Fruit fly (Drosophila melanogaster) whole organism, embryonic: ENCODE data around the gene CG3862.

Experiments used
- Atf-2 ChIP-seq: fragments of 200-800 bp; sonication (Bioruptor generic); optimal IDR thresholded peaks from 2 replicates; lab custom pipeline; 2016; ENCODE audit warnings: missing biosample characterization, missing genetic modification characterization
- Bteb2 ChIP-seq: fragments of 200-800 bp; sonication (Bioruptor generic); optimal IDR thresholded peaks from 2 replicates; lab custom pipeline; 2016; ENCODE audit warnings: missing biosample characterization, missing genetic modification characterization
- CG10565 ChIP-seq: fragments of 200-800 bp; sonication (Bioruptor generic); optimal IDR thresholded peaks from 3 replicates; lab custom pipeline; 2016; ENCODE audit warnings: missing biosample characterization, mild to moderate bottlenecking, missing genetic modification characterization
- CG10979 ChIP-seq: fragments of 200-800 bp; sonication (Bioruptor generic); optimal IDR thresholded peaks from 2 replicates; lab custom pipeline; 2018; ENCODE audit warnings: missing biosample characterization, mild to moderate bottlenecking, missing genetic modification characterization, moderate library complexity
- CG11398 ChIP-seq: fragments of 200-800 bp; sonication (Bioruptor generic); optimal IDR thresholded peaks from 2 replicates; lab custom pipeline; 2016; ENCODE audit warnings: missing biosample characterization, missing genetic modification characterization
- CG14710 ChIP-seq: fragments of 200-800 bp; sonication (Bioruptor generic); optimal IDR thresholded peaks from 3 replicates; lab custom pipeline; 2019; ENCODE audit warnings: missing biosample characterization, mild to moderate bottlenecking, missing genetic modification characterization, moderate library complexity
- CG17186 ChIP-seq: fragments of 200-800 bp; sonication (Bioruptor generic); optimal IDR thresholded peaks from 3 replicates; lab custom pipeline; 2017; ENCODE audit warnings: missing biosample characterization, missing genetic modification reagents, missing genetic modification characterization
- CG18476 ChIP-seq: fragments of 200-800 bp; sonication (Bioruptor generic); optimal IDR thresholded peaks from 2 replicates; lab custom pipeline; 2016; ENCODE audit warnings: missing biosample characterization, mild to moderate bottlenecking, missing genetic modification characterization
- CG2199 ChIP-seq: fragments of 200-800 bp; sonication (Bioruptor generic); IDR thresholded peaks from 3 replicates; pipeline ENCODE4 v1.3.6; 2022; ENCODE audit warnings: missing biosample characterization, missing genetic modification characterization
- CG2678 ChIP-seq: fragments of 200-800 bp; sonication (Bioruptor generic); optimal IDR thresholded peaks from 3 replicates; lab custom pipeline; 2019; ENCODE audit warnings: missing biosample characterization, mild to moderate bottlenecking, missing genetic modification characterization, moderate library complexity
- CG30020 ChIP-seq: fragments of 200-800 bp; optimal IDR thresholded peaks from 2 replicates; lab custom pipeline; 2019; ENCODE audit warnings: missing biosample characterization, mild to moderate bottlenecking, missing genetic modification characterization, moderate library complexity
- CG3838 ChIP-seq: fragments of 200-800 bp; sonication (Bioruptor generic); optimal IDR thresholded peaks from 3 replicates; lab custom pipeline; 2016; ENCODE audit warnings: missing biosample characterization, missing genetic modification characterization
- CG3995 ChIP-seq: fragments of 200-800 bp; sonication (Bioruptor generic); optimal IDR thresholded peaks from 3 replicates; lab custom pipeline; 2016; ENCODE audit warnings: missing biosample characterization, missing genetic modification characterization
- CG4282 ChIP-seq: fragments of 200-800 bp; sonication (Bioruptor generic); optimal IDR thresholded peaks from 2 replicates; lab custom pipeline; 2016; ENCODE audit warnings: missing biosample characterization, missing genetic modification characterization
- CG6254 ChIP-seq: fragments of 200-800 bp; sonication (Bioruptor generic); optimal IDR thresholded peaks from 3 replicates; lab custom pipeline; 2017; ENCODE audit warnings: mild to moderate bottlenecking, missing biosample characterization, missing genetic modification reagents, missing genetic modification characterization
- CG6654 ChIP-seq: fragments of 200-800 bp; sonication (Bioruptor generic); optimal IDR thresholded peaks from 2 replicates; lab custom pipeline; 2017; ENCODE audit warnings: missing biosample characterization, mild to moderate bottlenecking, missing genetic modification characterization
- CG7271 ChIP-seq: fragments of 200-800 bp; sonication (Bioruptor generic); optimal IDR thresholded peaks from 2 replicates; lab custom pipeline; 2018; ENCODE audit warnings: missing biosample characterization, mild to moderate bottlenecking, missing genetic modification characterization, moderate library complexity
- Dfd ChIP-seq, 2 experiments: fragments of >200 bp; optimal IDR thresholded peaks; 2 replicates each; lab custom pipeline; 2017; ENCODE audit warnings: missing biosample characterization in 2 of 2, missing genetic modification characterization in 2 of 2
- Dip2 ChIP-seq: fragments of 200-800 bp; sonication (Bioruptor generic); IDR thresholded peaks from 2 replicates; pipeline ENCODE4 v1.3.6; 2022; ENCODE audit warnings: missing biosample characterization, missing genetic modification characterization
- Dref ChIP-seq: fragments of 200-800 bp; sonication (Bioruptor generic); IDR thresholded peaks from 2 replicates; pipeline ENCODE4 v1.3.6; 2022; ENCODE audit warnings: missing biosample characterization, missing genetic modification characterization
- Ets97D ChIP-seq: fragments of 200-800 bp; sonication (Bioruptor generic); optimal IDR thresholded peaks from 3 replicates; lab custom pipeline; 2016; ENCODE audit warnings: missing biosample characterization, missing genetic modification characterization
- HHEX ChIP-seq: fragments of 200-800 bp; sonication (Bioruptor generic); optimal IDR thresholded peaks from 3 replicates; lab custom pipeline; 2017; ENCODE audit warnings: missing biosample characterization, mild to moderate bottlenecking, missing genetic modification characterization, missing genetic modification reagents
- Max ChIP-seq: fragments of 200-800 bp; sonication (Bioruptor generic); optimal IDR thresholded peaks from 2 replicates; lab custom pipeline; 2016; ENCODE audit warnings: missing biosample characterization, mild to moderate bottlenecking, missing genetic modification characterization
- Myb ChIP-seq: fragments of 200-800 bp; sonication (Bioruptor generic); optimal IDR thresholded peaks from 2 replicates; lab custom pipeline; 2016; ENCODE audit warnings: missing biosample characterization, missing genetic modification characterization
- Stat92E ChIP-seq, 3 experiments: fragments of >200 bp in 2 of 3; fragments of 200-800 bp in 1 of 3; sonication (Bioruptor generic) in 1 of 3; optimal IDR thresholded peaks; 2 replicates each; lab custom pipeline; 2017 to 2019; ENCODE audit warnings: missing biosample characterization in 3 of 3, missing genetic modification characterization in 3 of 3, mild to moderate bottlenecking in 1 of 3, moderate library complexity in 1 of 3
- Xrp1 ChIP-seq: fragments of 200-800 bp; sonication (Bioruptor generic); IDR thresholded peaks from 2 replicates; pipeline ENCODE4 v1.3.6; 2022; ENCODE audit warnings: missing biosample characterization, missing genetic modification characterization
- bigmax ChIP-seq: fragments of 200-800 bp; sonication (Bioruptor generic); optimal IDR thresholded peaks from 2 replicates; lab custom pipeline; 2018; ENCODE audit warnings: missing biosample characterization, mild to moderate bottlenecking, missing genetic modification characterization
- cato ChIP-seq: fragments of 200-800 bp; sonication (Bioruptor generic); optimal IDR thresholded peaks from 2 replicates; lab custom pipeline; 2016; ENCODE audit warnings: missing biosample characterization, missing genetic modification characterization, borderline replicate concordance
- dmrt11E ChIP-seq: fragments of 200-800 bp; sonication (Bioruptor generic); optimal IDR thresholded peaks from 3 replicates; lab custom pipeline; 2018; ENCODE audit warnings: missing biosample characterization, mild to moderate bottlenecking, missing genetic modification characterization, moderate library complexity
- dpn ChIP-seq, 2 experiments: fragments of 200-800 bp; sonication (Bioruptor generic); optimal IDR thresholded peaks; 3 replicates each; lab custom pipeline; 2016; ENCODE audit warnings: missing biosample characterization in 2 of 2, missing genetic modification characterization in 2 of 2
- esg ChIP-seq: fragments of 200-800 bp; sonication (Bioruptor generic); conservative IDR thresholded peaks from 2 replicates; pipeline ENCODE4 v1.3.6; 2022; ENCODE audit warnings: missing biosample characterization, missing genetic modification characterization
- fd3F ChIP-seq: fragments of 200-800 bp; sonication (Bioruptor generic); optimal IDR thresholded peaks from 2 replicates; lab custom pipeline; 2018; ENCODE audit warnings: missing biosample characterization, mild to moderate bottlenecking, missing genetic modification characterization, moderate library complexity
- fd96Cb ChIP-seq: fragments of 200-800 bp; sonication (Bioruptor generic); optimal IDR thresholded peaks from 2 replicates; lab custom pipeline; 2018; ENCODE audit warnings: missing biosample characterization, mild to moderate bottlenecking, missing genetic modification characterization, moderate library complexity
- ftz-f1 ChIP-seq: fragments of 200-800 bp; sonication (Bioruptor generic); optimal IDR thresholded peaks from 2 replicates; lab custom pipeline; 2016; ENCODE audit warnings: missing biosample characterization, missing genetic modification characterization
- fu2 ChIP-seq: fragments of 200-800 bp; sonication (Bioruptor generic); optimal IDR thresholded peaks from 2 replicates; lab custom pipeline; 2016; ENCODE audit warnings: missing biosample characterization, missing genetic modification characterization
- lmd ChIP-seq: fragments of 200-800 bp; sonication (Bioruptor generic); IDR thresholded peaks from 2 replicates; pipeline ENCODE4 v1.3.6; 2022; ENCODE audit warnings: missing biosample characterization, missing genetic modification characterization
- luna ChIP-seq: fragments of 200-800 bp; sonication (Bioruptor generic); optimal IDR thresholded peaks from 2 replicates; lab custom pipeline; 2016; ENCODE audit warnings: missing biosample characterization, missing genetic modification characterization
- nom ChIP-seq: fragments of 200-800 bp; sonication (Bioruptor generic); optimal IDR thresholded peaks from 2 replicates; lab custom pipeline; 2017; ENCODE audit warnings: missing biosample characterization, missing genetic modification characterization, mild to moderate bottlenecking, moderate library complexity, missing genetic modification reagents
- p53 ChIP-seq: fragments of 200-800 bp; sonication (Bioruptor generic); optimal IDR thresholded peaks from 2 replicates; lab custom pipeline; 2016; ENCODE audit warnings: missing biosample characterization, missing genetic modification characterization
- pho ChIP-seq: fragments of 200-800 bp; sonication (Bioruptor generic); optimal IDR thresholded peaks from 2 replicates; lab custom pipeline; 2016; ENCODE audit warnings: missing biosample characterization, missing genetic modification characterization
- pnt ChIP-seq: fragments of 200-800 bp; sonication (Bioruptor generic); optimal IDR thresholded peaks from 3 replicates; lab custom pipeline; 2016; ENCODE audit warnings: missing biosample characterization, missing genetic modification characterization
- row ChIP-seq: fragments of 200-800 bp; sonication (Bioruptor generic); IDR thresholded peaks from 3 replicates; pipeline ENCODE4 v1.3.6; 2022; ENCODE audit warnings: missing biosample characterization, missing genetic modification characterization
- salm ChIP-seq: fragments of 200-800 bp; sonication (Bioruptor generic); optimal IDR thresholded peaks from 2 replicates; lab custom pipeline; 2018; ENCODE audit warnings: missing biosample characterization, mild to moderate bottlenecking, missing genetic modification characterization
- stwl ChIP-seq: fragments of 200-800 bp; sonication (Bioruptor generic); optimal IDR thresholded peaks from 3 replicates; lab custom pipeline; 2018; ENCODE audit warnings: missing biosample characterization, mild to moderate bottlenecking, missing genetic modification characterization, moderate library complexity
- unc-4 ChIP-seq: fragments of 200-800 bp; sonication (Bioruptor generic); IDR thresholded peaks from 2 replicates; pipeline ENCODE4 v1.3.6; 2022; ENCODE audit warnings: missing biosample characterization, missing genetic modification characterization; ENCODE audit not compliant: partially characterized antibody
- vvl ChIP-seq: fragments of 200-800 bp; sonication (Bioruptor generic); IDR thresholded peaks from 2 replicates; pipeline ENCODE4 v1.3.6; 2022; ENCODE audit warnings: missing biosample characterization, missing genetic modification characterization
- wor ChIP-seq: fragments of 200-800 bp; sonication (Bioruptor generic); IDR thresholded peaks from 2 replicates; pipeline ENCODE4 v1.3.6; 2022; ENCODE audit warnings: missing biosample characterization, missing genetic modification characterization
- z ChIP-seq: fragments of 200-800 bp; sonication (Bioruptor generic); IDR thresholded peaks from 3 replicates; pipeline ENCODE4 v1.3.6; 2022; ENCODE audit warnings: missing biosample characterization, missing genetic modification characterization
- zen2 ChIP-seq: fragments of 200-800 bp; sonication (Bioruptor generic); IDR thresholded peaks from 3 replicates; pipeline ENCODE4 v1.3.6; 2022; ENCODE audit warnings: missing biosample characterization, missing genetic modification characterization; ENCODE audit not compliant: partially characterized antibody

CG3862 gene

dm6 chr2L:866950-867744 lies 41.5 kb upstream of the CG3862 start (continued):
- TF ChIP-seq Xrp1 (GFP tag; lab: Robert Waterston, UW) (peak; percentile 95), wor (GFP tag; lab: Robert Waterston, UW) (peak; percentile 84), Dfd (GFP tag; optimal IDR thresholded peaks at IDR 0.05; lab: Kevin White, UChicago) (no peak), p53 (GFP tag; lab: Kevin White, UChicago) (peak; percentile 57), pnt (peak; percentile 88), nom (GFP tag; lab: Kevin White, UChicago) (peak; percentile 62), CG17186 (peak; percentile 2), CG4282 (GFP tag; lab: Kevin White, UChicago) (peak; percentile 32), CG2678 (peak; percentile 96), row (GFP tag; lab: Robert Waterston, UW) (peak; percentile 95), Dref (GFP tag; lab: Robert Waterston, UW) (no peak), CG10565 (GFP tag; lab: Kevin White, UChicago) (peak; percentile 51), CG6654 (peak; percentile 66), dmrt11E (tag; lab: Kevin White, UChicago) (peak; percentile 87), CG30020 (tag; lab: Kevin White, UChicago) (peak; percentile 60), stwl (no peak), Stat92E (GFP tag; optimal IDR thresholded peaks at IDR 0.05; lab: Kevin White, UChicago) (peak in 1 of 3 experiments; percentile 66), fd3F (peak; percentile 91), Myb (peak; percentile 65), bigmax (GFP tag; lab: Kevin White, UChicago) (peak; percentile 26), CG11398 (GFP tag; lab: Kevin White, UChicago) (peak; percentile 80), Atf-2 (GFP tag; lab: Kevin White, UChicago) (peak; percentile 87), fd96Cb (tag; lab: Kevin White, UChicago) (peak; percentile 92), esg (GFP tag; lab: Robert Waterston, UW) (peak; percentile 92), zen2 (no peak), Dip2 (peak; percentile 47; the same call in 1 of the 2 replicates), ftz-f1 (GFP tag; lab: Kevin White, UChicago) (no peak), CG2199 (GFP tag; lab: Robert Waterston, UW) (peak; percentile 91; the same call in 2 of the 3 replicates), CG18476 (GFP tag; lab: Kevin White, UChicago) (peak; percentile 83), unc-4 (no peak), CG3995 (GFP tag; lab: Kevin White, UChicago) (peak; percentile 37), dpn (GFP tag; optimal IDR thresholded peaks at IDR 0.05; lab: Kevin White, UChicago) (peak; percentile 90 to 93), Max (GFP tag; lab: Kevin White, UChicago) (peak; percentile 89), CG7271 (tag; lab: Kevin White, UChicago) (peak; percentile 28), vvl (peak; percentile 98), fu2 (peak; percentile 71), luna (GFP tag; lab: Kevin White, UChicago) (peak; percentile 74), lmd (peak; percentile 95), CG3838 (peak; percentile 62), CG6254 (peak; percentile 37), Ets97D (GFP tag; lab: Kevin White, UChicago) (peak; percentile 69), pho (peak; percentile 89), CG10979 (tag; lab: Kevin White, UChicago) (peak; percentile 86), Bteb2 (GFP tag; lab: Kevin White, UChicago) (peak; percentile 88), CG14710 (tag; lab: Kevin White, UChicago) (peak; percentile 83), cato (GFP tag; lab: Kevin White, UChicago) (peak; percentile 80), salm (peak; percentile 81), z (GFP tag; lab: Robert Waterston, UW) (no peak), HHEX (GFP tag; lab: Kevin White, UChicago) (peak; percentile 84)
